Worm (Caenorhabditis elegans): ENCODE data around the gene F53F4.12.
A peak's percentile ranks its signal among the peaks of the same experiment; 100 is the strongest.

Gene F53F4.12

ce11 chrV:13577463-13577862 is 48.4 kb upstream of the F53F4.12 start:
- peak; percentile 88 for TF ChIP-seq fos-1 (tag; optimal IDR thresholded peaks at IDR 0.05)
- TF ChIP-seq elt-3 (tag; optimal IDR thresholded peaks at IDR 0.05) = no peak
- TF ChIP-seq mdl-1 (tag; optimal IDR thresholded peaks at IDR 0.05) = no peak
- no peak for TF ChIP-seq blmp-1 (tag; optimal IDR thresholded peaks at IDR 0.05; ENCODE audit: insufficient read depth)

ce11 chrV:13578637-13579036 is 47.2 kb upstream of the F53F4.12 start, which contains the start of gene C50B8.6:
C50B8.6 (plus strand) TSS chrV:13578972.
- TF ChIP-seq sma-9 (GFP tag; optimal IDR thresholded peaks at IDR 0.05) = no peak
- TF ChIP-seq sma-9 (tag; optimal IDR thresholded peaks at IDR 0.05) = no peak
- peak; percentile 60 for TF ChIP-seq fos-1 (tag; optimal IDR thresholded peaks at IDR 0.05)
- TF ChIP-seq ceh-82 (tag; optimal IDR thresholded peaks at IDR 0.05) = no peak
- TF ChIP-seq ceh-16 (tag; optimal IDR thresholded peaks at IDR 0.05) = no peak

ce11 chrV:13580696-13581095 is 45.2 kb upstream of the F53F4.12 start, which contains the start of gene C50B8.5:
C50B8.5 (plus strand) TSS chrV:13580968.
- TF ChIP-seq ztf-4 (tag; optimal IDR thresholded peaks at IDR 0.05) = no peak
- TF ChIP-seq fos-1 (tag; optimal IDR thresholded peaks at IDR 0.05) = peak; percentile 74
- no peak for TF ChIP-seq Y55F3AM.14 (GFP tag; optimal IDR thresholded peaks at IDR 0.05)
- peak; percentile 15 for TF ChIP-seq F13H6.1 (tag; optimal IDR thresholded peaks at IDR 0.05)

ce11 chrV:13584484-13584883 is 41.4 kb upstream of the F53F4.12 start, which contains the start of gene F53F4.1:
F53F4.1 (plus strand) TSS chrV:13584784.
- no peak for TF ChIP-seq ztf-4 (tag; optimal IDR thresholded peaks at IDR 0.05)
- TF ChIP-seq elt-3 (tag; optimal IDR thresholded peaks at IDR 0.05) = no peak
- no peak for TF ChIP-seq alr-1 (tag; optimal IDR thresholded peaks at IDR 0.05)

ce11 chrV:13587902-13588301 is 37.9 kb upstream of the F53F4.12 start, which contains the start of gene F53F4.17:
F53F4.17 (plus strand) TSS chrV:13588202.
- no peak for TF ChIP-seq mbf-1 (tag; optimal IDR thresholded peaks at IDR 0.05)

- TF ChIP-seq lin-11 (tag; optimal IDR thresholded peaks at IDR 0.05) (no peak), mbf-1 (tag; optimal IDR thresholded peaks at IDR 0.05) (no peak), mab-5 (tag; optimal IDR thresholded peaks at IDR 0.05) (no peak), elt-1 (tag; optimal IDR thresholded peaks at IDR 0.05) (no peak), skn-1 (tag; optimal IDR thresholded peaks at IDR 0.05) (no peak), nhr-129 (tag; optimal IDR thresholded peaks at IDR 0.05) (no peak), alr-1 (tag; optimal IDR thresholded peaks at IDR 0.05) (no peak), aly-2 (tag; optimal IDR thresholded peaks at IDR 0.05) (no peak), unc-55 (GFP tag; optimal IDR thresholded peaks at IDR 0.05) (no peak), nhr-21 (tag; optimal IDR thresholded peaks at IDR 0.05) (no peak), fos-1 (tag; optimal IDR thresholded peaks at IDR 0.05) (no peak), nhr-23 (tag; optimal IDR thresholded peaks at IDR 0.05) (no peak)
Measured at ce11 chrV:13589494-13590176, 36.2 kb upstream of the F53F4.12 start, which contains the start of the genes F53F4.2 and F53F4.18. F53F4.2 (minus strand) TSS chrV:13589594. F53F4.18 (plus strand) TSS chrV:13590126.

- peak; percentile 31 for TF ChIP-seq sma-9 (GFP tag; optimal IDR thresholded peaks at IDR 0.05)
- TF ChIP-seq sma-9 (tag; optimal IDR thresholded peaks at IDR 0.05) = no peak
- TF ChIP-seq C34F6.9 (tag; optimal IDR thresholded peaks at IDR 0.05) = peak; percentile 49
- peak; percentile 35 for TF ChIP-seq nhr-25 (tag; optimal IDR thresholded peaks at IDR 0.05)
- TF ChIP-seq lsy-2 (tag; optimal IDR thresholded peaks at IDR 0.05) = peak in 1 of 2 experiments; percentile 55
- peak; percentile 8 for TF ChIP-seq sma-3 (GFP tag; optimal IDR thresholded peaks at IDR 0.05)
- no peak for TF ChIP-seq nhr-23 (tag; optimal IDR thresholded peaks at IDR 0.05)
- no peak for TF ChIP-seq nhr-77 (tag; optimal IDR thresholded peaks at IDR 0.05)
- no peak for TF ChIP-seq F13H6.1 (tag; optimal IDR thresholded peaks at IDR 0.05)
- TF ChIP-seq gmeb-1 (tag; optimal IDR thresholded peaks at IDR 0.05) = peak; percentile 35
- TF ChIP-seq snpc-4 (tag; optimal IDR thresholded peaks at IDR 0.05) = no peak
Measured at ce11 chrV:13591504-13592174, 34.2 kb upstream of the F53F4.12 start, which contains the start of gene tbcb-1. tbcb-1 (plus strand) TSS chrV:13592124.

Data from whole organism, L2 larva.